Fruit fly (Drosophila melanogaster) whole organism, embryonic: ENCODE measurements around the gene CG32170.
A peak's percentile ranks its signal among the peaks of the same experiment; 100 is the strongest.

Source experiments
- Adf1 ChIP-seq: fragments of 200-800 bp; sonication (Bioruptor generic); IDR thresholded peaks from 2 replicates; pipeline ENCODE4 v1.3.6; 2022; ENCODE audit warnings: missing biosample characterization, missing genetic modification characterization
- B-H1 ChIP-seq: fragments of 200-800 bp; sonication (Bioruptor generic); IDR thresholded peaks from 3 replicates; pipeline ENCODE4 v1.3.6; 2022; ENCODE audit warnings: missing biosample characterization, missing genetic modification characterization
- BEAF-32 ChIP-seq: fragments of 200-800 bp; sonication (Bioruptor generic); optimal IDR thresholded peaks from 3 replicates; lab custom pipeline; 2017; ENCODE audit warnings: missing biosample characterization, missing genetic modification characterization, mild to moderate bottlenecking, moderate library complexity, missing genetic modification reagents
- Bgb ChIP-seq: fragments of 200-800 bp; sonication (Bioruptor generic); IDR thresholded peaks from 2 replicates; pipeline ENCODE4 v1.3.6; 2022; ENCODE audit warnings: missing biosample characterization, missing genetic modification characterization; ENCODE audit not compliant: partially characterized antibody
- CG1024 ChIP-seq: fragments of 200-800 bp; sonication (Bioruptor generic); IDR thresholded peaks from 2 replicates; pipeline ENCODE4 v1.3.6; 2022; ENCODE audit warnings: missing biosample characterization, missing genetic modification characterization
- CG11085 ChIP-seq: fragments of 200-800 bp; sonication (Bioruptor generic); IDR thresholded peaks from 2 replicates; pipeline ENCODE4 v1.3.6; 2022; ENCODE audit warnings: missing biosample characterization, missing genetic modification characterization
- CG11398 ChIP-seq: fragments of 200-800 bp; sonication (Bioruptor generic); optimal IDR thresholded peaks from 2 replicates; lab custom pipeline; 2016; ENCODE audit warnings: missing biosample characterization, missing genetic modification characterization
- CG11696 ChIP-seq: fragments of 200-800 bp; sonication (Bioruptor generic); IDR thresholded peaks from 2 replicates; pipeline ENCODE4 v1.3.6; 2022; ENCODE audit warnings: missing biosample characterization, missing genetic modification characterization
- CG15479 ChIP-seq: fragments of 200-800 bp; sonication (Bioruptor generic); optimal IDR thresholded peaks from 3 replicates; lab custom pipeline; 2019; ENCODE audit warnings: missing biosample characterization, mild to moderate bottlenecking, missing genetic modification characterization, moderate library complexity
- CG16779 ChIP-seq: fragments of 200-800 bp; sonication (Bioruptor generic); IDR thresholded peaks from 2 replicates; pipeline ENCODE4 v1.3.6; 2022; ENCODE audit warnings: missing biosample characterization, missing genetic modification characterization
- CG17612 ChIP-seq: fragments of 200-800 bp; sonication (Bioruptor generic); IDR thresholded peaks from 2 replicates; pipeline ENCODE4 v1.3.6; 2022; ENCODE audit warnings: missing biosample characterization, missing genetic modification characterization
- CG18262 ChIP-seq: fragments of 200-800 bp; optimal IDR thresholded peaks from 3 replicates; lab custom pipeline; 2019; ENCODE audit warnings: missing biosample characterization, mild to moderate bottlenecking, missing genetic modification characterization, moderate library complexity
- CG2120 ChIP-seq: fragments of 200-800 bp; sonication (Bioruptor generic); optimal IDR thresholded peaks from 3 replicates; lab custom pipeline; 2016; ENCODE audit warnings: missing biosample characterization, missing genetic modification characterization
- CG2129 ChIP-seq: fragments of 200-800 bp; sonication (Bioruptor generic); IDR thresholded peaks from 2 replicates; pipeline ENCODE4 v1.3.6; 2022; ENCODE audit warnings: missing biosample characterization, missing genetic modification characterization; ENCODE audit not compliant: partially characterized antibody
- CG2875 ChIP-seq: fragments of 200-800 bp; sonication (Bioruptor generic); optimal IDR thresholded peaks from 2 replicates; lab custom pipeline; 2017; ENCODE audit warnings: missing biosample characterization, mild to moderate bottlenecking, missing genetic modification characterization, missing genetic modification reagents
- CG3065 ChIP-seq: fragments of 200-800 bp; sonication (Bioruptor generic); optimal IDR thresholded peaks from 2 replicates; lab custom pipeline; 2016; ENCODE audit warnings: missing biosample characterization, missing genetic modification characterization
- CG32532 ChIP-seq: fragments of 200-800 bp; sonication (Bioruptor generic); IDR thresholded peaks from 2 replicates; pipeline ENCODE4 v1.3.6; 2022; ENCODE audit warnings: missing biosample characterization, missing genetic modification characterization
- CG34376 ChIP-seq: fragments of 200-800 bp; sonication (Bioruptor generic); optimal IDR thresholded peaks from 2 replicates; lab custom pipeline; 2018; ENCODE audit warnings: missing biosample characterization, mild to moderate bottlenecking, missing genetic modification characterization
- CG34422 ChIP-seq: fragments of 200-800 bp; sonication (Bioruptor generic); IDR thresholded peaks from 3 replicates; pipeline ENCODE4 v1.3.6; 2022; ENCODE audit warnings: missing biosample characterization, missing genetic modification characterization
- CG4424 ChIP-seq: fragments of 200-800 bp; sonication (Bioruptor generic); optimal IDR thresholded peaks from 3 replicates; lab custom pipeline; 2016; ENCODE audit warnings: missing biosample characterization, missing genetic modification characterization
- CG5180 ChIP-seq: fragments of 200-800 bp; sonication (Bioruptor generic); optimal IDR thresholded peaks from 3 replicates; lab custom pipeline; 2017; ENCODE audit warnings: missing biosample characterization, missing genetic modification characterization, mild to moderate bottlenecking, moderate library complexity, missing genetic modification reagents
- CG7271 ChIP-seq: fragments of 200-800 bp; sonication (Bioruptor generic); optimal IDR thresholded peaks from 2 replicates; lab custom pipeline; 2018; ENCODE audit warnings: missing biosample characterization, mild to moderate bottlenecking, missing genetic modification characterization, moderate library complexity
- CG7745 ChIP-seq: fragments of 200-800 bp; sonication (Bioruptor generic); optimal IDR thresholded peaks from 2 replicates; lab custom pipeline; 2018; ENCODE audit warnings: missing biosample characterization, mild to moderate bottlenecking, missing genetic modification characterization, moderate library complexity
- Dfd ChIP-seq, 2 experiments: fragments of >200 bp; optimal IDR thresholded peaks; 2 replicates each; lab custom pipeline; 2017; ENCODE audit warnings: missing biosample characterization in 2 of 2, missing genetic modification characterization in 2 of 2
- E2f2 ChIP-seq: fragments of 200-800 bp; sonication (Bioruptor generic); IDR thresholded peaks from 2 replicates; pipeline ENCODE4 v1.3.6; 2022; ENCODE audit warnings: missing biosample characterization, missing genetic modification characterization
- Hey ChIP-seq: fragments of 200-800 bp; sonication (Bioruptor generic); optimal IDR thresholded peaks from 3 replicates; lab custom pipeline; 2018; ENCODE audit warnings: missing biosample characterization, mild to moderate bottlenecking, missing genetic modification characterization
- Hmx ChIP-seq: fragments of 200-800 bp; sonication (Bioruptor generic); optimal IDR thresholded peaks from 2 replicates; lab custom pipeline; 2016; ENCODE audit warnings: missing biosample characterization, missing genetic modification characterization
- Lhr ChIP-seq: fragments of 200-800 bp; sonication (Bioruptor generic); optimal IDR thresholded peaks from 3 replicates; lab custom pipeline; 2017; ENCODE audit warnings: mild to moderate bottlenecking, missing biosample characterization, missing genetic modification reagents, missing genetic modification characterization
- Max ChIP-seq: fragments of 200-800 bp; sonication (Bioruptor generic); optimal IDR thresholded peaks from 2 replicates; lab custom pipeline; 2016; ENCODE audit warnings: missing biosample characterization, mild to moderate bottlenecking, missing genetic modification characterization
- NfI ChIP-seq: fragments of 200-800 bp; sonication (Bioruptor generic); optimal IDR thresholded peaks from 3 replicates; lab custom pipeline; 2018; ENCODE audit warnings: missing biosample characterization, mild to moderate bottlenecking, missing genetic modification characterization, moderate library complexity
- Stat92E ChIP-seq, 3 experiments: fragments of >200 bp in 2 of 3; fragments of 200-800 bp in 1 of 3; sonication (Bioruptor generic) in 1 of 3; optimal IDR thresholded peaks; 2 replicates each; lab custom pipeline; 2017 to 2019; ENCODE audit warnings: missing biosample characterization in 3 of 3, missing genetic modification characterization in 3 of 3, mild to moderate bottlenecking in 1 of 3, moderate library complexity in 1 of 3
- ap ChIP-seq: fragments of 200-800 bp; sonication (Bioruptor generic); IDR thresholded peaks from 2 replicates; pipeline ENCODE4 v1.3.6; 2022; ENCODE audit warnings: missing biosample characterization, missing genetic modification characterization
- chm ChIP-seq: fragments of 200-800 bp; sonication (Bioruptor generic); IDR thresholded peaks from 2 replicates; pipeline ENCODE4 v1.3.6; 2022; ENCODE audit warnings: missing biosample characterization, missing genetic modification characterization
- crp ChIP-seq, 2 experiments: fragments of 200-800 bp; sonication (Bioruptor generic); optimal IDR thresholded peaks; 2 replicates in 1 of 2; 3 replicates in 1 of 2; lab custom pipeline; 2017; ENCODE audit warnings: missing biosample characterization in 2 of 2, missing genetic modification characterization in 2 of 2, mild to moderate bottlenecking in 1 of 2, moderate library complexity in 1 of 2
- dm ChIP-seq: fragments of 200-800 bp; sonication (Bioruptor generic); optimal IDR thresholded peaks from 3 replicates; lab custom pipeline; 2016; ENCODE audit warnings: missing biosample characterization, missing genetic modification characterization
- fd102C ChIP-seq: fragments of 200-800 bp; sonication (Bioruptor generic); optimal IDR thresholded peaks from 2 replicates; lab custom pipeline; 2018; ENCODE audit warnings: missing biosample characterization, mild to moderate bottlenecking, missing genetic modification characterization, moderate library complexity
- gcm ChIP-seq: fragments of 200-800 bp; sonication (Bioruptor generic); optimal IDR thresholded peaks from 2 replicates; lab custom pipeline; 2019; ENCODE audit warnings: missing biosample characterization, mild to moderate bottlenecking, missing genetic modification characterization, moderate library complexity
- hb ChIP-seq: fragments of 200-800 bp; sonication (Bioruptor generic); IDR thresholded peaks from 3 replicates; pipeline ENCODE4 v1.3.6; 2022; ENCODE audit warnings: missing biosample characterization, missing genetic modification characterization; ENCODE audit not compliant: partially characterized antibody
- insv ChIP-seq, 2 experiments: fragments of 200-800 bp; sonication (Bioruptor generic); optimal IDR thresholded peaks; 3 replicates each; lab custom pipeline; 2016 to 2018; ENCODE audit warnings: missing biosample characterization in 2 of 2, missing genetic modification characterization in 2 of 2
- kay ChIP-seq: fragments of 200-800 bp; sonication (Bioruptor generic); optimal IDR thresholded peaks from 2 replicates; lab custom pipeline; 2016; ENCODE audit warnings: missing biosample characterization, missing genetic modification characterization
- ken ChIP-seq: fragments of 200-800 bp; sonication (Bioruptor generic); IDR thresholded peaks from 3 replicates; pipeline ENCODE4 v1.3.6; 2022; ENCODE audit warnings: missing biosample characterization, missing genetic modification characterization
- lilli ChIP-seq: fragments of 200-800 bp; sonication (Bioruptor generic); optimal IDR thresholded peaks from 3 replicates; lab custom pipeline; 2016; ENCODE audit warnings: missing biosample characterization, missing genetic modification characterization
- nom ChIP-seq: fragments of 200-800 bp; sonication (Bioruptor generic); optimal IDR thresholded peaks from 2 replicates; lab custom pipeline; 2017; ENCODE audit warnings: missing biosample characterization, missing genetic modification characterization, mild to moderate bottlenecking, moderate library complexity, missing genetic modification reagents
- peb ChIP-seq: fragments of 200-800 bp; sonication (Bioruptor generic); IDR thresholded peaks from 2 replicates; pipeline ENCODE4 v1.3.6; 2022; ENCODE audit warnings: missing biosample characterization, missing genetic modification characterization
- salm ChIP-seq: fragments of 200-800 bp; sonication (Bioruptor generic); optimal IDR thresholded peaks from 2 replicates; lab custom pipeline; 2018; ENCODE audit warnings: missing biosample characterization, mild to moderate bottlenecking, missing genetic modification characterization
- sob ChIP-seq: fragments of 200-800 bp; sonication (Bioruptor generic); IDR thresholded peaks from 2 replicates; pipeline ENCODE4 v1.3.6; 2022; ENCODE audit warnings: missing biosample characterization, missing genetic modification characterization
- stc ChIP-seq: fragments of 200-800 bp; sonication (Bioruptor generic); IDR thresholded peaks from 2 replicates; pipeline ENCODE4 v1.3.6; 2022; ENCODE audit warnings: missing biosample characterization, missing genetic modification characterization
- tgo ChIP-seq: fragments of 200-800 bp; sonication (Bioruptor generic); IDR thresholded peaks from 3 replicates; pipeline ENCODE4 v1.3.6; 2022; ENCODE audit warnings: missing biosample characterization, missing genetic modification characterization
- trh ChIP-seq: fragments of 200-800 bp; sonication (Bioruptor generic); optimal IDR thresholded peaks from 2 replicates; lab custom pipeline; 2016; ENCODE audit warnings: missing biosample characterization, missing genetic modification characterization
- wdn ChIP-seq: fragments of 200-800 bp; sonication (Bioruptor generic); IDR thresholded peaks from 2 replicates; pipeline ENCODE4 v1.3.6; 2022; ENCODE audit warnings: missing biosample characterization, missing genetic modification characterization
- zf30C ChIP-seq: fragments of 200-800 bp; sonication (Bioruptor generic); optimal IDR thresholded peaks from 3 replicates; lab custom pipeline; 2018; ENCODE audit warnings: missing biosample characterization, mild to moderate bottlenecking, missing genetic modification characterization

CG32170 gene

dm6 chr3L:16896408-16896807, 19.3 kb downstream of the CG32170 start (continued):
- TF ChIP-seq tgo (GFP tag; lab: Robert Waterston, UW), result no peak
- no peak for TF ChIP-seq kay
- no peak for TF ChIP-seq CG18262 (tag; lab: Kevin White, UChicago)
- TF ChIP-seq CG7271 (tag; lab: Kevin White, UChicago), result no peak
- no peak for TF ChIP-seq trh
- TF ChIP-seq CG17612 (GFP tag; lab: Robert Waterston, UW), result no peak
- TF ChIP-seq Max, result no peak
- no peak for TF ChIP-seq CG3065 (GFP tag; lab: Kevin White, UChicago)
- TF ChIP-seq E2f2 (GFP tag; lab: Robert Waterston, UW), result 0 out of 2 replicates have a peak, but pooled peaks have one; percentile 16
- TF ChIP-seq NfI (GFP tag; lab: Kevin White, UChicago), result peak; percentile 28
- no peak for TF ChIP-seq Lhr (GFP tag; lab: Kevin White, UChicago)
- no peak for TF ChIP-seq CG15479 (GFP tag; lab: Kevin White, UChicago)
- no peak for TF ChIP-seq CG7745 (tag; lab: Kevin White, UChicago)
- TF ChIP-seq insv (GFP tag; optimal IDR thresholded peaks at IDR 0.05; lab: Kevin White, UChicago), result no peak
- no peak for TF ChIP-seq zf30C
- 0 out of 2 replicates have a peak, but pooled peaks have one; percentile 22 for TF ChIP-seq Bgb (GFP tag; lab: Robert Waterston, UW)
- no peak for TF ChIP-seq stc (GFP tag; lab: Robert Waterston, UW)
- no peak for TF ChIP-seq salm
- TF ChIP-seq CG34422, result no peak
- TF ChIP-seq CG16779 (GFP tag; lab: Robert Waterston, UW), result no peak
- TF ChIP-seq nom (GFP tag; lab: Kevin White, UChicago), result no peak
- peak; percentile 31; the same call in 1 of the 2 replicates for TF ChIP-seq sob (GFP tag; lab: Robert Waterston, UW)
- peak; percentile 20 for TF ChIP-seq CG2120 (GFP tag; lab: Kevin White, UChicago)
- TF ChIP-seq BEAF-32 (GFP tag; lab: Kevin White, UChicago), result peak; percentile 32
- no peak for TF ChIP-seq CG4424 (GFP tag; lab: Kevin White, UChicago)
- TF ChIP-seq CG34376 (GFP tag; lab: Kevin White, UChicago), result no peak
- TF ChIP-seq wdn, result 0 out of 2 replicates have a peak, but pooled peaks have one; percentile 28
- no peak for TF ChIP-seq CG2129 (GFP tag; lab: Robert Waterston, UW)
- no peak for TF ChIP-seq Dfd (GFP tag; optimal IDR thresholded peaks at IDR 0.05; lab: Kevin White, UChicago)
- peak; percentile 66; the same call in 1 of the 2 replicates for TF ChIP-seq CG32532 (GFP tag; lab: Robert Waterston, UW)
- no peak for TF ChIP-seq gcm
- TF ChIP-seq lilli (GFP tag; lab: Kevin White, UChicago), result no peak
- TF ChIP-seq fd102C (GFP tag; lab: Kevin White, UChicago), result no peak
- TF ChIP-seq CG2875 (GFP tag; lab: Kevin White, UChicago), result no peak
- TF ChIP-seq CG5180 (GFP tag; lab: Kevin White, UChicago), result no peak
- no peak for TF ChIP-seq ap (GFP tag; lab: Robert Waterston, UW)
- no peak for TF ChIP-seq peb
- TF ChIP-seq CG11696 (GFP tag; lab: Robert Waterston, UW), result no peak
- no peak for TF ChIP-seq CG11085 (GFP tag; lab: Robert Waterston, UW)
- no peak; the same call in 1 of the 2 replicates for TF ChIP-seq chm (GFP tag; lab: Robert Waterston, UW)
- no peak for TF ChIP-seq crp (GFP tag; optimal IDR thresholded peaks at IDR 0.05; lab: Kevin White, UChicago)
- no peak for TF ChIP-seq hb (GFP tag; lab: Robert Waterston, UW)
- TF ChIP-seq Stat92E (GFP tag; optimal IDR thresholded peaks at IDR 0.05; lab: Kevin White, UChicago), result no peak
- TF ChIP-seq dm, result no peak
- no peak for TF ChIP-seq B-H1
- TF ChIP-seq Hmx (GFP tag; lab: Kevin White, UChicago), result no peak
- peak; percentile 37; the same call in 1 of the 2 replicates for TF ChIP-seq Adf1 (GFP tag; lab: Robert Waterston, UW)
- TF ChIP-seq Hey (tag; lab: Kevin White, UChicago), result no peak
- no peak for TF ChIP-seq ken
- TF ChIP-seq CG1024 (GFP tag; lab: Robert Waterston, UW), result no peak
- TF ChIP-seq CG11398 (GFP tag; lab: Kevin White, UChicago), result no peak
